Fruit fly (Drosophila melanogaster): ENCODE measurements around the gene Spg7.
A peak's percentile ranks its signal among the peaks of the same experiment; 100 is the strongest.

Spg7 gene

DNA sequence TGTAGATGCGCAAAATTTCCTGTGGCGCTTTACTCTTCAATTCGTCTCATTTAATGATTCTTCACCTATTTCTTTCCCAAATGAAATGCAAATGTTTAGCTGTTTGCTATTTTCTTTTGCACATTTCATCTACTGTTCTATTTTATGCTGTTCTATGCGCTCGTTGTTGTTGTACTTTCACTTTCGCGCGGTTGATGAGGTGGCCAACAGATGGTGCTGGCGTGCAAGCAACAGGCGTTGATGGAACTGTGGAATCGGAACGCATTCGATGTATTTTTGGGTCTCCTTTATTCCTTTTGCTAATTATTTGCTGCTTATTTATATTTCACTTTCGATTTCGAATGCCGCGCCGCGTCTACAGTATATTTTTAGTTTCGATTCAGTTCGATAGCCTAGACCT lies 42.0 kb downstream of the Spg7 start:
- TF ChIP-seq CG5180 (GFP tag; optimal IDR thresholded peaks at IDR 0.05) (no peak), CG4360 (GFP tag; IDR thresholded peaks at IDR 0.05) (peak; percentile 65), fd3F (GFP tag; optimal IDR thresholded peaks at IDR 0.05) (no peak), run (tag; optimal IDR thresholded peaks at IDR 0.05) (no peak), zf30C (GFP tag; optimal IDR thresholded peaks at IDR 0.05) (no peak), scrt (GFP tag; optimal IDR thresholded peaks at IDR 0.05) (peak; percentile 12), sug (tag; optimal IDR thresholded peaks at IDR 0.05) (no peak), pfk (GFP tag; optimal IDR thresholded peaks at IDR 0.05) (peak; percentile 78), Blimp-1 (GFP tag; optimal IDR thresholded peaks at IDR 0.05) (peak; percentile 83), Ets65A (GFP tag) (peak; percentile 47), CTCF (GFP tag; optimal IDR thresholded peaks at IDR 0.05) (peak; percentile 88), lmd (GFP tag; IDR thresholded peaks at IDR 0.05) (no peak)

DNA sequence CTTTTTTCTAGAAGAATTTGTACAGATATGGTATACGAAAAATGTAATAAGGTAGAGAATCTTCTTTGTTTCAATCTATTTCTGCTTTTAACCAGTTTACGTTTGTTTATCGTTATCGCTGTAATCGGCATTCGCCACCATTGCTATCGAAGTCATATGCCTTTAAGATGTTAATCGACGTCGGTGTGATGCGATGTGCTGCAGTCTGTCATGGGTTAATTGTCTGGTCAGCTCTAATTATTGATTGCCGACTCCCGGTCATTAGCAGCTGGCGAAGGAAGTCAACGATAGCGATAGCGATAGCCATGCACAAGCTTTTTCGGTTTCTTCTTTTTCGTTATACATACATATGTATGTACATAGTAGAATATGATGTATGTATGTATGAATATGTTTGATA lies 42.5 kb downstream of the Spg7 start:
- TF ChIP-seq CG2875 (GFP tag; optimal IDR thresholded peaks at IDR 0.05): no peak
- TF ChIP-seq gsb-n (tag; optimal IDR thresholded peaks at IDR 0.05): no peak
- TF ChIP-seq CG42726 (GFP tag; IDR thresholded peaks at IDR 0.05; ENCODE audit: partially characterized antibody): no peak
- TF ChIP-seq slp2 (GFP tag; optimal IDR thresholded peaks at IDR 0.05): no peak
- peak; percentile 31 for TF ChIP-seq gem (tag; optimal IDR thresholded peaks at IDR 0.05)
- TF ChIP-seq her (GFP tag; optimal IDR thresholded peaks at IDR 0.05): no peak
- TF ChIP-seq lab (GFP tag; optimal IDR thresholded peaks at IDR 0.05): peak; percentile 35
- TF ChIP-seq CG17186 (GFP tag; optimal IDR thresholded peaks at IDR 0.05): no peak
- TF ChIP-seq fd102C (GFP tag; optimal IDR thresholded peaks at IDR 0.05): no peak
- TF ChIP-seq CG12236 (GFP tag; optimal IDR thresholded peaks at IDR 0.05): no peak
- TF ChIP-seq CG5245 (GFP tag; optimal IDR thresholded peaks at IDR 0.05): no peak
- TF ChIP-seq CG10321 (GFP tag; IDR thresholded peaks at IDR 0.05): no peak
- TF ChIP-seq hbn (GFP tag; IDR thresholded peaks at IDR 0.05; ENCODE audit: partially characterized antibody): no peak
- TF ChIP-seq Adf1 (GFP tag; IDR thresholded peaks at IDR 0.05): no peak
- TF ChIP-seq row (GFP tag; IDR thresholded peaks at IDR 0.05): no peak
- no peak for TF ChIP-seq CG18599 (GFP tag; optimal IDR thresholded peaks at IDR 0.05)
- no peak for TF ChIP-seq Ets97D (GFP tag; optimal IDR thresholded peaks at IDR 0.05)
- TF ChIP-seq pzg (GFP tag; optimal IDR thresholded peaks at IDR 0.05): no peak
- no peak for TF ChIP-seq Poxn (GFP tag; IDR thresholded peaks at IDR 0.05)
- peak; percentile 33 for TF ChIP-seq exex (tag; optimal IDR thresholded peaks at IDR 0.05)
- TF ChIP-seq Hmx (GFP tag; optimal IDR thresholded peaks at IDR 0.05): no peak
- no peak for TF ChIP-seq CG13424 (tag; optimal IDR thresholded peaks at IDR 0.05)
- TF ChIP-seq CG3163 (GFP tag; optimal IDR thresholded peaks at IDR 0.05): no peak
- TF ChIP-seq CG10147 (GFP tag; optimal IDR thresholded peaks at IDR 0.05): no peak
- peak; percentile 69 for TF ChIP-seq grn (GFP tag; optimal IDR thresholded peaks at IDR 0.05)
- TF ChIP-seq CG4282 (GFP tag; optimal IDR thresholded peaks at IDR 0.05): no peak
- no peak for TF ChIP-seq dysf (GFP tag; IDR thresholded peaks at IDR 0.05)
- no peak for TF ChIP-seq CG15011 (GFP tag; optimal IDR thresholded peaks at IDR 0.05)
- no peak for TF ChIP-seq fd64A (GFP tag; optimal IDR thresholded peaks at IDR 0.05)
- no peak for TF ChIP-seq Pdp1 (GFP tag; optimal IDR thresholded peaks at IDR 0.05)
- TF ChIP-seq CG5953 (GFP tag; IDR thresholded peaks at IDR 0.05): no peak

Measured in whole organism, embryonic.